Worm (Caenorhabditis elegans): ENCODE results near the gene nhr-198.

Gene nhr-198

DNA sequence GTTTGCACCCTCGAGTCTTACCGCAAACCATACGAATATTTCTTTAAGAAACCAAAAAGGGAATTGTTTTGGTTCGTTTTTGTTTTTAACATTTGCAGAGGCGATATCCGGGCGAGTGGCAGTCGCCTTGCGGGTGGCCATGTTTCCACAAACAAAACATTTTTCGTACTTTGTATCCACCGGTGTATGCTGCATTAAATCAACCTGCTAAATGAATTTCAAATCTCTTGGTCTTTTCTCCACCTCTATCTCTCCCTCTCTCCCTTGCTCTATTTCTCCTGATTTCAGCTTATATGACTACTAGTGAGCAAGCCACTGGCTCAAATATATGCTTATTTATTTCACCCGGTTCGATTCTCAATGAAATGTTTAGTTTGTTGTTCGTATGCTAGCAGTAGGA, 16.6 kb upstream of the nhr-198 start, which contains the start of gene nhr-52:
nhr-52 (plus strand) TSS at position 301 of the 400 bp plus-strand sequence.
- TF ChIP-seq nhr-232 (tag; optimal IDR thresholded peaks at IDR 0.05) (no peak), tbx-2 (tag; optimal IDR thresholded peaks at IDR 0.05) (no peak), pha-2 (tag; optimal IDR thresholded peaks at IDR 0.05) (no peak), C38D4.7 (GFP tag; optimal IDR thresholded peaks at IDR 0.05) (no peak), ceh-19 (GFP tag; optimal IDR thresholded peaks at IDR 0.05) (no peak), hlh-6 (tag; optimal IDR thresholded peaks at IDR 0.05) (no peak), unc-42 (tag; optimal IDR thresholded peaks at IDR 0.05) (no peak), fkh-10 (GFP tag; optimal IDR thresholded peaks at IDR 0.05) (no peak), fax-1 (tag; optimal IDR thresholded peaks at IDR 0.05) (no peak), unc-3 (GFP tag; conservative IDR thresholded peaks at IDR 0.05) (no peak), unc-3 (tag; optimal IDR thresholded peaks at IDR 0.05) (no peak), ceh-14 (tag; optimal IDR thresholded peaks at IDR 0.05) (no peak), ceh-45 (GFP tag; IDR thresholded peaks at IDR 0.05) (no peak), ceh-22 (tag; optimal IDR thresholded peaks at IDR 0.05) (no peak), elt-4 (tag; optimal IDR thresholded peaks at IDR 0.05) (no peak), pqm-1 (tag; optimal IDR thresholded peaks at IDR 0.05) (no peak), sdc-2 (tag; optimal IDR thresholded peaks at IDR 0.05) (no peak), hlh-15 (tag; optimal IDR thresholded peaks at IDR 0.05) (no peak)

DNA sequence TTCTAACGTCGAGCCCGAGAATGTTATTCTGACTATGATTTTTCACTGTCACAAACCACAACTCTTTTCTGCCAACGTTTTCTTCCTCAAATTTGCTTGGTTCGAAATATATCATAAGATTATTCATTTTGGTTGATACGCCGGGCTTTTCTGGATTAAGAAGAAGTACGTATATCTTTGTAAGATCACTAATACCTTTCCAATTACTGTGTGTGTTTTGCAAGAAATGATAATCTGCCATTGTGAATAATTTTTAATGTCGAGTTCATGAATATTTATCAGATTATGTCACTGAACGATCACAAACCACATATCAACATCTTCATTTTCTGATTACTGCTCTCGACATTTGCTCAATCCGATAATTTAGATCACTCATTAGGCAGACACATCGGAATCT, 8.2 kb upstream of the nhr-198 start, which contains the start of gene nhr-196:
nhr-196 (plus strand) TSS at position 118 of the 400 bp plus-strand sequence.
- TF ChIP-seq rnt-1 (tag; optimal IDR thresholded peaks at IDR 0.05) (no peak), madf-2 (tag; optimal IDR thresholded peaks at IDR 0.05) (no peak), nhr-11 (tag; optimal IDR thresholded peaks at IDR 0.05) (no peak), unc-42 (tag; optimal IDR thresholded peaks at IDR 0.05) (no peak), unc-3 (GFP tag; conservative IDR thresholded peaks at IDR 0.05) (no peak), unc-3 (tag; optimal IDR thresholded peaks at IDR 0.05) (no peak), Y22D7AL.16 (tag; optimal IDR thresholded peaks at IDR 0.05) (no peak), ama-1 (optimal IDR thresholded peaks at IDR 0.05) (no peak), unc-55 (GFP tag; optimal IDR thresholded peaks at IDR 0.05) (no peak), hlh-8 (tag; optimal IDR thresholded peaks at IDR 0.05) (no peak), hlh-15 (tag; optimal IDR thresholded peaks at IDR 0.05) (no peak), ceh-18 (tag; optimal IDR thresholded peaks at IDR 0.05) (no peak), K09A11.1 (tag; optimal IDR thresholded peaks at IDR 0.05; ENCODE audit: insufficient read depth) (no peak), che-1 (tag; optimal IDR thresholded peaks at IDR 0.05) (no peak), hlh-13 (GFP tag; optimal IDR thresholded peaks at IDR 0.05) (no peak), hlh-6 (tag; optimal IDR thresholded peaks at IDR 0.05) (no peak), lin-11 (tag; optimal IDR thresholded peaks at IDR 0.05) (no peak), odd-2 (tag; optimal IDR thresholded peaks at IDR 0.05) (no peak)

DNA sequence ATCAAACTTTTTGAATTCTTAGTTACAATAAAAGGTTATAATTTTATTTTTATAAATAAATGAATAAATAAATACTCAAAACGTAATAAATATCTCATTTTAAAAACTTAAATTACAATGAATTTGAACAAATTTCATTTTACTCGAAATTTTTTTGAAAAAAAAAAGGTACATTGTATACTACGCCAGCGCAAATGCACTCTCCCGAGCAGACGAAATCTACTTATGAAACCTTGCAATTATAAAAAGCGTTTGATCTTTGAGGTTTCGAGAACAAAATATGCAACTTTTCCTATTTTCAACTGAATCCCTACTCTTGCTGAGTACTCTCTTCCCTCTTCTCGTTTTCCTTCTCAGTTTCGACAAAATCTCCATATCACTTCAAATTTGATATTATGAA, 6.1 kb upstream of the nhr-198 start, which contains the start of gene nhr-197:
nhr-197 (plus strand) TSS at position 301 of the 400 bp plus-strand sequence.
- TF ChIP-seq ref-2 (tag; optimal IDR thresholded peaks at IDR 0.05) (no peak), lim-6 (tag; optimal IDR thresholded peaks at IDR 0.05) (no peak), dmd-4 (tag; optimal IDR thresholded peaks at IDR 0.05; ENCODE audit: borderline replicate concordance) (no peak), T23F11.4 (GFP tag; optimal IDR thresholded peaks at IDR 0.05) (no peak), gmeb-2 (tag; optimal IDR thresholded peaks at IDR 0.05) (no peak), pqm-1 (tag; optimal IDR thresholded peaks at IDR 0.05) (no peak), sdc-2 (tag; optimal IDR thresholded peaks at IDR 0.05) (no peak), tbx-2 (tag; optimal IDR thresholded peaks at IDR 0.05) (no peak), hlh-13 (GFP tag; optimal IDR thresholded peaks at IDR 0.05) (no peak), tbx-7 (tag; optimal IDR thresholded peaks at IDR 0.05) (no peak), hlh-8 (tag; optimal IDR thresholded peaks at IDR 0.05) (no peak), K09A11.1 (tag; optimal IDR thresholded peaks at IDR 0.05; ENCODE audit: insufficient read depth) (no peak), lin-11 (tag; optimal IDR thresholded peaks at IDR 0.05) (no peak), elt-2 (tag; optimal IDR thresholded peaks at IDR 0.05) (no peak), unc-3 (GFP tag; conservative IDR thresholded peaks at IDR 0.05) (no peak), unc-3 (tag; optimal IDR thresholded peaks at IDR 0.05) (no peak), mec-3 (tag; optimal IDR thresholded peaks at IDR 0.05; ENCODE audit: borderline replicate concordance) (no peak)
